Worm (Caenorhabditis elegans) whole organism, early embryonic: ENCODE results near the gene flh-2.
"Not testable (repeated sequence)": the region's sequence is repeated elsewhere in the genome, so short reads cannot be mapped to it uniquely, and the experiment has no call there.

ENCODE experiments used
- F13C5.2 ChIP-seq: sonication (generic microtip); optimal IDR thresholded peaks from 2 replicates; lab custom pipeline; 2017; ENCODE audit warnings: mild to moderate bottlenecking, missing genetic modification characterization, inconsistent platforms, missing compliant biosample characterization
- ama-1 ChIP-seq: fragments of 150-350 bp; optimal IDR thresholded peaks from 2 replicates; lab custom pipeline; 2014
- flt-1 ChIP-seq: fragments of 200-800 bp; sonication (Bioruptor generic); IDR thresholded peaks from 2 replicates; pipeline ENCODE4 v1.3.6; 2022; ENCODE audit warnings: missing genetic modification characterization, missing compliant biosample characterization

ce11 chrIII:4922020-4922419 lies 29.9 kb upstream of the flh-2 start, which contains the start of gene mmab-1:
- TF ChIP-seq flt-1 (GFP tag; lab: Robert Waterston, UW); ama-1 (lab: Kevin White, UChicago); F13C5.2 (tag; lab: Kevin White, UChicago): not testable (repeated sequence)
